Worm (Caenorhabditis elegans): ENCODE data around the gene C33B4.2.

Gene C33B4.2

DNA sequence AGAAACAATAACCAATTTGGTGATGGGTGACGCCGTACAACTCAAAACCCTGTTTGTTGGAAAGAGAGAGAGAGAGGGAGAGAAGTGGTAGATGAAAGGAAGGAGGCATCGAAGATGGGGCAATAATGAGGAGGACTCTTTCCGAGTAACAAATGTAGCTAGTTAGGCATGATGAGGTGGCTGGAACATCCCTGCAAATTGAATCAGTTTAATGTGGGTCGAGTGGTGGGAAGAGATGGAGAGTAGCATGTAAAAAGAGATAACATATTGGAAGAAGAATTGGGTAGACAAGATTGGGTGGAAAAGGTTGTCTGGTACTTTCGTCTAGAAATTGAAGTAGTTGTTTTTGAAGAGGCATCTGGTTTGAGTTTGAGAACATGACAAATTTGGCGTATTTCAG is 24.3 kb upstream of the C33B4.2 start:
- TF ChIP-seq ZK546.5 (tag; optimal IDR thresholded peaks at IDR 0.05) (no peak), Y55F3AM.14 (GFP tag; optimal IDR thresholded peaks at IDR 0.05) (no peak), ama-1 (optimal IDR thresholded peaks at IDR 0.05) (no peak), mab-5 (tag; optimal IDR thresholded peaks at IDR 0.05) (no peak), ztf-1 (GFP tag; conservative IDR thresholded peaks at IDR 0.05) (no peak), nhr-23 (tag; optimal IDR thresholded peaks at IDR 0.05) (no peak), blmp-1 (tag; optimal IDR thresholded peaks at IDR 0.05; ENCODE audit: insufficient read depth) (no peak), ceh-82 (tag; optimal IDR thresholded peaks at IDR 0.05) (no peak), skn-1 (tag; optimal IDR thresholded peaks at IDR 0.05) (no peak), sma-9 (GFP tag; optimal IDR thresholded peaks at IDR 0.05) (no peak), sma-9 (tag; optimal IDR thresholded peaks at IDR 0.05) (no peak), alr-1 (tag; optimal IDR thresholded peaks at IDR 0.05) (no peak), nhr-237 (tag; optimal IDR thresholded peaks at IDR 0.05) (no peak), dmd-4 (tag; optimal IDR thresholded peaks at IDR 0.05) (no peak), crh-2 (tag; optimal IDR thresholded peaks at IDR 0.05) (no peak), nhr-25 (tag; optimal IDR thresholded peaks at IDR 0.05) (no peak), lin-11 (tag; optimal IDR thresholded peaks at IDR 0.05) (no peak), nhr-129 (tag; optimal IDR thresholded peaks at IDR 0.05) (no peak), ceh-16 (tag; optimal IDR thresholded peaks at IDR 0.05) (no peak), unc-39 (tag; optimal IDR thresholded peaks at IDR 0.05) (no peak), C34F6.9 (tag; optimal IDR thresholded peaks at IDR 0.05) (no peak)

DNA sequence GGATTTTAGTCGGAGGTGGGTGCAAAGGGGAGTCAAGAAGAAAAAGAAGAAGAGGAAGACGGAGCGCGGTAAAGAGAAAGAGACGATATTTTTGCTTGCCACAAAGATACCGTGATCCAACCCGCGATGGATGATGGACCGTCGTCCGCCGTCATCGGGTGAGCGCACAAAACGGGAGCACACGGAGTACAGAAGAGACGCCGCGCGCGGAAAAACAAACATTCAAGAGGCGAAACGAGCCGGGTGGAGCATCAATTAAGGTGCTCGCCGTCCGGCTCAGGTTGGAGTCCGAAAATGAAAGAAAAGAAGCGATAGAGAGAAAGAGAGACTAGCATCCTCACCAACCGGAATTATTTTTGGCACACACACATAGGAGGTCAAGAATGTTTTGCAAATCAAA is 21.8 kb upstream of the C33B4.2 start:
- TF ChIP-seq dmd-4 (tag; optimal IDR thresholded peaks at IDR 0.05): no peak
- no peak for TF ChIP-seq sma-9 (GFP tag; optimal IDR thresholded peaks at IDR 0.05)
- TF ChIP-seq sma-9 (tag; optimal IDR thresholded peaks at IDR 0.05): no peak
- TF ChIP-seq mab-5 (tag; optimal IDR thresholded peaks at IDR 0.05): no peak
- no peak for TF ChIP-seq Y55F3AM.14 (GFP tag; optimal IDR thresholded peaks at IDR 0.05)
- no peak for TF ChIP-seq crh-2 (tag; optimal IDR thresholded peaks at IDR 0.05)
- no peak for TF ChIP-seq nhr-23 (tag; optimal IDR thresholded peaks at IDR 0.05)
- TF ChIP-seq unc-39 (tag; optimal IDR thresholded peaks at IDR 0.05): no peak
- TF ChIP-seq nhr-11 (tag; optimal IDR thresholded peaks at IDR 0.05): no peak
- no peak for TF ChIP-seq peb-1 (tag; optimal IDR thresholded peaks at IDR 0.05)
- TF ChIP-seq ztf-1 (GFP tag; conservative IDR thresholded peaks at IDR 0.05): no peak
- TF ChIP-seq lin-39 (tag; optimal IDR thresholded peaks at IDR 0.05): no peak
- TF ChIP-seq sma-3 (GFP tag; optimal IDR thresholded peaks at IDR 0.05): no peak
- TF ChIP-seq nhr-77 (tag; optimal IDR thresholded peaks at IDR 0.05): no peak

DNA sequence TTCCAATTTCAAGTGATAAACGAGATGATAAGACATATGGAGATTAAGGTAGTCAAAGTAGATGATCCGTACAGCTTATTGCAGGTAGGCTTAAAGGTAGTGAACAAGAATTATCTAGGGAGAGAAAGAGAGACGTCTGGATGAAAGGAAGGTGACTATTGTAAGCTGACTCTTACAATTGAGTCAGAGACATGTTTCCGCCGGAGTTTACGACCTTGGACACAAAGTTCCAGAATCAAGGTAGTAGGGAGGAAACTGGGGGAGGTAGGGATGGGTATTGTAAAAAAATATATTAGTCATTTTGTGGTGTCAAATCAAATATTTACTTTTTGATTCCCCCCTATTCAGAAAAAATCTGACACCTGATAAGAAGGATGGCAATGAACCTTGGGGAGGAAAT is 20.4 kb upstream of the C33B4.2 start:
- TF ChIP-seq unc-62 (GFP tag; optimal IDR thresholded peaks at IDR 0.05) (no peak), dmd-4 (tag; optimal IDR thresholded peaks at IDR 0.05) (no peak), sma-3 (GFP tag; optimal IDR thresholded peaks at IDR 0.05) (no peak), nhr-6 (tag; optimal IDR thresholded peaks at IDR 0.05) (no peak), ztf-4 (tag; optimal IDR thresholded peaks at IDR 0.05) (no peak), peb-1 (tag; optimal IDR thresholded peaks at IDR 0.05) (no peak), lin-13 (GFP tag; optimal IDR thresholded peaks at IDR 0.05) (no peak), lsy-2 (tag; optimal IDR thresholded peaks at IDR 0.05) (no peak), zag-1 (tag; optimal IDR thresholded peaks at IDR 0.05) (no peak)

DNA sequence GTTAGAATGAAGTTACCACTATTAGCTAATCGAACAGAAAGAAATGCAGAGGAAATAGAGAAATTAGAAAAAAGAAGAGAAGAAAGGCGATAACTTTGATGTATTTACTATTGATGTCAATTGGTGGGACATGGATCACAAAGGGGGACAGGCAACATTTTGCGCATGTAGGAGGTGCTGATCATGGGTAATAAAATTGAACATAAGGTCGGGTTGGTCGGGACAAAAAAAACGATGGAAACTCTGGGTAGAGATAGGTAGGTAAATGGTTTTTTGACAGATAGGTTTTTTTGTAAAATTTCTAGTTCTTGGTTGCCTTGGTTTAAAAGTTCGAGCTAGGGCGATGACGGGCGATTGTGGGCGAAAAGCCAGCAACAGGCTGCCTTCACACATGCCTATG is 18.9 kb upstream of the C33B4.2 start, which contains the start of gene shn-1:
Gene shn-1 (minus strand): TSS at position 101 of the 400 bp plus-strand sequence.
- no peak for TF ChIP-seq ztf-11 (tag; optimal IDR thresholded peaks at IDR 0.05)
- TF ChIP-seq egl-27 (tag; optimal IDR thresholded peaks at IDR 0.05): no peak
- no peak for TF ChIP-seq lsy-2 (tag; optimal IDR thresholded peaks at IDR 0.05)
- TF ChIP-seq Y55F3AM.14 (GFP tag; optimal IDR thresholded peaks at IDR 0.05): no peak
- no peak for TF ChIP-seq nhr-12 (tag; optimal IDR thresholded peaks at IDR 0.05)
- no peak for TF ChIP-seq nhr-25 (tag; optimal IDR thresholded peaks at IDR 0.05)
- no peak for TF ChIP-seq lin-39 (tag; optimal IDR thresholded peaks at IDR 0.05)
- TF ChIP-seq gmeb-1 (tag; optimal IDR thresholded peaks at IDR 0.05): no peak
- TF ChIP-seq ama-1 (optimal IDR thresholded peaks at IDR 0.05): no peak

DNA sequence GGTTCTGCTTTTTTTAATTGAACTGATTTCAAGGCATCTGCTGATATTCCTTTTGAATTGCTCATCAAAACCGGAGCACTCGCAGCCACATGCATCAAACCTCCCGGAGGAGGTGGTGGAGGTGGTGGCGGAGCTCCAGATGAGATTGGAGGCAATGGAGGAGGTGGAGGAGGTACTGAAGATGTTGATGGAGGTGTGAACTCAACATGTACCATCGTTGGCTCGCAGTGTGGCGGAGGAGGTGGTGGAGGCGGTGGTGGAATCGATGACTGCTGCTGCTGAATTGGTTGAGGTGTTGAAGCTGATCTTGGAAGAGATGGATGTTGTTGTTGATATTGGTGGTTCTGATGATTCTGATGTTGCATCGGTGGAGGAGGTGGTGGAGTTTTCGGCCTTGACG is 15.0 kb upstream of the C33B4.2 start:
- no peak for TF ChIP-seq sma-3 (GFP tag; optimal IDR thresholded peaks at IDR 0.05)
- TF ChIP-seq ceh-82 (tag; optimal IDR thresholded peaks at IDR 0.05): no peak
- no peak for TF ChIP-seq mdl-1 (tag; optimal IDR thresholded peaks at IDR 0.05)
- no peak for TF ChIP-seq unc-62 (GFP tag; optimal IDR thresholded peaks at IDR 0.05)
- TF ChIP-seq ztf-1 (GFP tag; conservative IDR thresholded peaks at IDR 0.05): no peak
- TF ChIP-seq Y55F3AM.14 (GFP tag; optimal IDR thresholded peaks at IDR 0.05): no peak
- TF ChIP-seq nhr-25 (tag; optimal IDR thresholded peaks at IDR 0.05): no peak
- no peak for TF ChIP-seq unc-55 (GFP tag; optimal IDR thresholded peaks at IDR 0.05)
- TF ChIP-seq blmp-1 (tag; optimal IDR thresholded peaks at IDR 0.05; ENCODE audit: insufficient read depth): no peak
- no peak for TF ChIP-seq unc-39 (tag; optimal IDR thresholded peaks at IDR 0.05)
- no peak for TF ChIP-seq lin-11 (tag; optimal IDR thresholded peaks at IDR 0.05)
- no peak for TF ChIP-seq aly-2 (tag; optimal IDR thresholded peaks at IDR 0.05)
- TF ChIP-seq nhr-237 (tag; optimal IDR thresholded peaks at IDR 0.05): no peak
- no peak for TF ChIP-seq lin-13 (GFP tag; optimal IDR thresholded peaks at IDR 0.05)
- TF ChIP-seq ama-1 (optimal IDR thresholded peaks at IDR 0.05): no peak

All from whole organism, L2 larva.